Fruit fly (Drosophila melanogaster) whole organism, embryonic: Measurements from ENCODE around the gene Max.

Experiments
- Adf1 ChIP-seq: fragments of 200-800 bp; sonication (Bioruptor generic); IDR thresholded peaks from 2 replicates; pipeline ENCODE4 v1.3.6; 2022; ENCODE audit warnings: missing biosample characterization, missing genetic modification characterization
- Bdp1 ChIP-seq: fragments of 200-800 bp; sonication (Bioruptor generic); optimal IDR thresholded peaks from 3 replicates; lab custom pipeline; 2016; ENCODE audit warnings: missing biosample characterization, missing genetic modification characterization
- BtbVII ChIP-seq: fragments of 200-800 bp; sonication (Bioruptor generic); optimal IDR thresholded peaks from 3 replicates; lab custom pipeline; 2017; ENCODE audit warnings: missing biosample characterization, mild to moderate bottlenecking, missing genetic modification characterization
- CG10274 ChIP-seq: fragments of 200-800 bp; sonication (Bioruptor generic); optimal IDR thresholded peaks from 3 replicates; lab custom pipeline; 2017; ENCODE audit warnings: missing biosample characterization, mild to moderate bottlenecking, missing genetic modification characterization
- CG11696 ChIP-seq: fragments of 200-800 bp; sonication (Bioruptor generic); IDR thresholded peaks from 2 replicates; pipeline ENCODE4 v1.3.6; 2022; ENCODE audit warnings: missing biosample characterization, missing genetic modification characterization
- CG12155 ChIP-seq: fragments of 200-800 bp; sonication (Bioruptor generic); optimal IDR thresholded peaks from 3 replicates; lab custom pipeline; 2016; ENCODE audit warnings: missing biosample characterization, missing genetic modification characterization
- CG13624 ChIP-seq: fragments of 200-800 bp; sonication (Bioruptor generic); optimal IDR thresholded peaks from 2 replicates; lab custom pipeline; 2016; ENCODE audit warnings: missing biosample characterization, missing genetic modification characterization
- CG15601 ChIP-seq: fragments of 200-800 bp; sonication (Bioruptor generic); optimal IDR thresholded peaks from 3 replicates; lab custom pipeline; 2019; ENCODE audit warnings: missing biosample characterization, mild to moderate bottlenecking, missing genetic modification characterization, moderate library complexity
- CG15696 ChIP-seq: fragments of 200-800 bp; sonication (Bioruptor generic); optimal IDR thresholded peaks from 2 replicates; lab custom pipeline; 2019; ENCODE audit warnings: missing biosample characterization, mild to moderate bottlenecking, missing genetic modification characterization, moderate library complexity
- CG16779 ChIP-seq: fragments of 200-800 bp; sonication (Bioruptor generic); IDR thresholded peaks from 2 replicates; pipeline ENCODE4 v1.3.6; 2022; ENCODE audit warnings: missing biosample characterization, missing genetic modification characterization
- CG16863 ChIP-seq: fragments of 200-800 bp; sonication (Bioruptor generic); optimal IDR thresholded peaks from 3 replicates; lab custom pipeline; 2016; ENCODE audit warnings: missing biosample characterization, missing genetic modification characterization
- CG30403 ChIP-seq: fragments of 200-800 bp; sonication (Bioruptor generic); optimal IDR thresholded peaks from 3 replicates; lab custom pipeline; 2016; ENCODE audit warnings: missing biosample characterization, missing genetic modification characterization
- CG3065 ChIP-seq: fragments of 200-800 bp; sonication (Bioruptor generic); optimal IDR thresholded peaks from 2 replicates; lab custom pipeline; 2016; ENCODE audit warnings: missing biosample characterization, missing genetic modification characterization
- CG43689 ChIP-seq: fragments of 200-800 bp; sonication (Bioruptor generic); IDR thresholded peaks from 2 replicates; pipeline ENCODE4 v1.3.6; 2022; ENCODE audit warnings: missing biosample characterization, missing genetic modification characterization
- CG4424 ChIP-seq: fragments of 200-800 bp; sonication (Bioruptor generic); optimal IDR thresholded peaks from 3 replicates; lab custom pipeline; 2016; ENCODE audit warnings: missing biosample characterization, missing genetic modification characterization
- CG4730 ChIP-seq: fragments of 200-800 bp; sonication (Bioruptor generic); IDR thresholded peaks from 2 replicates; pipeline ENCODE4 v1.3.6; 2022; ENCODE audit warnings: missing biosample characterization, missing genetic modification characterization
- CG5180 ChIP-seq: fragments of 200-800 bp; sonication (Bioruptor generic); optimal IDR thresholded peaks from 3 replicates; lab custom pipeline; 2017; ENCODE audit warnings: missing biosample characterization, missing genetic modification characterization, mild to moderate bottlenecking, moderate library complexity, missing genetic modification reagents
- CG6791 ChIP-seq: fragments of 200-800 bp; sonication (Bioruptor generic); IDR thresholded peaks from 3 replicates; pipeline ENCODE4 v1.3.6; 2022; ENCODE audit warnings: missing biosample characterization, missing genetic modification characterization; ENCODE audit not compliant: partially characterized antibody
- CG9215 ChIP-seq: fragments of 200-800 bp; sonication (Bioruptor generic); IDR thresholded peaks from 2 replicates; pipeline ENCODE4 v1.3.6; 2022; ENCODE audit warnings: missing biosample characterization, missing genetic modification characterization
- CG9932 ChIP-seq: fragments of 200-800 bp; sonication (Bioruptor generic); IDR thresholded peaks from 2 replicates; pipeline ENCODE4 v1.3.6; 2022; ENCODE audit warnings: missing biosample characterization, missing genetic modification characterization
- CHES-1-like ChIP-seq: fragments of 200-800 bp; sonication (Bioruptor generic); optimal IDR thresholded peaks from 2 replicates; lab custom pipeline; 2016; ENCODE audit warnings: missing biosample characterization, missing genetic modification characterization
- Dad ChIP-seq: fragments of 200-800 bp; sonication (Bioruptor generic); optimal IDR thresholded peaks from 3 replicates; lab custom pipeline; 2016; ENCODE audit warnings: missing biosample characterization, missing genetic modification characterization
- Ets65A ChIP-seq: fragments of 200-800 bp; sonication (Bioruptor generic); peaks from one replicate; lab custom pipeline; 2016; ENCODE audit warnings: missing biosample characterization, missing genetic modification characterization
- Hr51 ChIP-seq, 2 experiments: fragments of 200-800 bp; sonication (Bioruptor generic); optimal IDR thresholded peaks; 2 replicates in 1 of 2; 3 replicates in 1 of 2; lab custom pipeline; 2016 to 2018; ENCODE audit warnings: missing biosample characterization in 2 of 2, missing genetic modification characterization in 2 of 2, mild to moderate bottlenecking in 1 of 2, moderate library complexity in 1 of 2
- Mes4 ChIP-seq: fragments of 200-800 bp; sonication (Bioruptor generic); optimal IDR thresholded peaks from 2 replicates; lab custom pipeline; 2016; ENCODE audit warnings: missing biosample characterization, missing genetic modification characterization
- Nf-YA ChIP-seq: fragments of 200-800 bp; sonication (Bioruptor generic); IDR thresholded peaks from 2 replicates; pipeline ENCODE4 v1.3.6; 2022; ENCODE audit warnings: missing biosample characterization, missing genetic modification characterization
- Nf-YB ChIP-seq: fragments of 200-800 bp; sonication (Bioruptor generic); optimal IDR thresholded peaks from 3 replicates; lab custom pipeline; 2019; ENCODE audit warnings: missing biosample characterization, mild to moderate bottlenecking, missing genetic modification characterization, moderate library complexity
- Scr ChIP-seq: fragments of 200-800 bp; sonication (Bioruptor generic); IDR thresholded peaks from 2 replicates; pipeline ENCODE4 v1.3.6; 2022; ENCODE audit warnings: missing biosample characterization, missing genetic modification characterization; ENCODE audit not compliant: partially characterized antibody
- Trl ChIP-seq, 3 experiments: fragments of >200 bp in 2 of 3; fragments of 200-800 bp in 1 of 3; sonication (Bioruptor generic) in 1 of 3; optimal IDR thresholded peaks; 2 replicates in 1 of 3; 3 replicates in 2 of 3; lab custom pipeline; 2016 to 2017; ENCODE audit warnings: missing biosample characterization in 1 of 3, missing genetic modification characterization in 1 of 3
- ap ChIP-seq: fragments of 200-800 bp; sonication (Bioruptor generic); IDR thresholded peaks from 2 replicates; pipeline ENCODE4 v1.3.6; 2022; ENCODE audit warnings: missing biosample characterization, missing genetic modification characterization
- bsh ChIP-seq, 2 experiments: fragments of 200-800 bp; sonication (Bioruptor generic); optimal IDR thresholded peaks; 2 replicates each; lab custom pipeline; 2017 to 2018; ENCODE audit warnings: mild to moderate bottlenecking in 2 of 2, missing biosample characterization in 2 of 2, missing genetic modification characterization in 2 of 2, moderate library complexity in 1 of 2
- cato ChIP-seq: fragments of 200-800 bp; sonication (Bioruptor generic); optimal IDR thresholded peaks from 2 replicates; lab custom pipeline; 2016; ENCODE audit warnings: missing biosample characterization, missing genetic modification characterization, borderline replicate concordance
- chinmo ChIP-seq: fragments of 200-800 bp; sonication (Bioruptor generic); IDR thresholded peaks from 4 replicates; pipeline ENCODE4 v1.3.6; 2022; ENCODE audit warnings: missing biosample characterization, missing genetic modification characterization; ENCODE audit not compliant: partially characterized antibody
- da ChIP-seq: fragments of 200-800 bp; sonication (Bioruptor generic); optimal IDR thresholded peaks from 2 replicates; lab custom pipeline; 2016; ENCODE audit warnings: missing biosample characterization, missing genetic modification characterization
- danr ChIP-seq: fragments of 200-800 bp; sonication (Bioruptor generic); IDR thresholded peaks from 2 replicates; pipeline ENCODE4 v1.3.6; 2022; ENCODE audit warnings: missing biosample characterization, missing genetic modification characterization
- dysf ChIP-seq: fragments of 200-800 bp; sonication (Bioruptor generic); IDR thresholded peaks from 3 replicates; pipeline ENCODE4 v1.3.6; 2022; ENCODE audit warnings: missing biosample characterization, missing genetic modification characterization
- fd64A ChIP-seq: fragments of 200-800 bp; sonication (Bioruptor generic); optimal IDR thresholded peaks from 3 replicates; lab custom pipeline; 2018; ENCODE audit warnings: missing biosample characterization, mild to moderate bottlenecking, missing genetic modification characterization
- gcm ChIP-seq: fragments of 200-800 bp; sonication (Bioruptor generic); optimal IDR thresholded peaks from 2 replicates; lab custom pipeline; 2019; ENCODE audit warnings: missing biosample characterization, mild to moderate bottlenecking, missing genetic modification characterization, moderate library complexity
- hbn ChIP-seq: fragments of 200-800 bp; sonication (Bioruptor generic); IDR thresholded peaks from 2 replicates; pipeline ENCODE4 v1.3.6; 2022; ENCODE audit warnings: missing biosample characterization, missing genetic modification characterization; ENCODE audit not compliant: partially characterized antibody
- kah ChIP-seq: fragments of 200-800 bp; sonication (Bioruptor generic); optimal IDR thresholded peaks from 2 replicates; lab custom pipeline; 2018; ENCODE audit warnings: missing biosample characterization, mild to moderate bottlenecking, missing genetic modification characterization
- lab ChIP-seq: fragments of 200-800 bp; sonication (Bioruptor generic); optimal IDR thresholded peaks from 3 replicates; lab custom pipeline; 2017; ENCODE audit warnings: missing biosample characterization, missing genetic modification characterization, mild to moderate bottlenecking, moderate library complexity, missing genetic modification reagents
- oc ChIP-seq: fragments of 200-800 bp; sonication (Bioruptor generic); optimal IDR thresholded peaks from 2 replicates; lab custom pipeline; 2018; ENCODE audit warnings: missing biosample characterization, mild to moderate bottlenecking, missing genetic modification characterization, moderate library complexity
- pzg ChIP-seq: fragments of 200-800 bp; sonication (Bioruptor generic); optimal IDR thresholded peaks from 3 replicates; lab custom pipeline; 2018; ENCODE audit warnings: missing biosample characterization, mild to moderate bottlenecking, missing genetic modification characterization, moderate library complexity
- sens-2 ChIP-seq: fragments of 200-800 bp; sonication (Bioruptor generic); IDR thresholded peaks from 2 replicates; pipeline ENCODE4 v1.3.6; 2022; ENCODE audit warnings: missing biosample characterization, missing genetic modification characterization
- shn ChIP-seq: fragments of 200-800 bp; sonication (Bioruptor generic); optimal IDR thresholded peaks from 3 replicates; lab custom pipeline; 2016; ENCODE audit warnings: missing biosample characterization, missing genetic modification characterization
- sug ChIP-seq: fragments of 200-800 bp; optimal IDR thresholded peaks from 2 replicates; lab custom pipeline; 2019; ENCODE audit warnings: missing biosample characterization, mild to moderate bottlenecking, missing genetic modification characterization, moderate library complexity
- twi ChIP-seq: fragments of 200-800 bp; optimal IDR thresholded peaks from 2 replicates; lab custom pipeline; 2019; ENCODE audit warnings: missing biosample characterization, mild to moderate bottlenecking, missing genetic modification characterization, moderate library complexity
- unc-4 ChIP-seq: fragments of 200-800 bp; sonication (Bioruptor generic); IDR thresholded peaks from 2 replicates; pipeline ENCODE4 v1.3.6; 2022; ENCODE audit warnings: missing biosample characterization, missing genetic modification characterization; ENCODE audit not compliant: partially characterized antibody
- unpg ChIP-seq: fragments of 200-800 bp; sonication (Bioruptor generic); optimal IDR thresholded peaks from 3 replicates; lab custom pipeline; 2018; ENCODE audit warnings: missing biosample characterization, mild to moderate bottlenecking, missing genetic modification characterization, moderate library complexity

The Max gene

dm6 chr3L:19264141-19264487, at the start of gene Max (continued):
- TF ChIP-seq CG43689 (GFP tag; lab: Robert Waterston, UW) = no peak
- TF ChIP-seq CG11696 = peak; percentile 65
- TF ChIP-seq Bdp1 = peak; percentile 24
- TF ChIP-seq gcm (GFP tag; lab: Kevin White, UChicago) = peak; percentile 66
- TF ChIP-seq CG16863 (GFP tag; lab: Kevin White, UChicago) = no peak
- TF ChIP-seq CG30403 (GFP tag; lab: Kevin White, UChicago) = peak; percentile 66
- peak; percentile 86 for TF ChIP-seq lab (GFP tag; lab: Kevin White, UChicago)
- TF ChIP-seq da = no peak
- TF ChIP-seq Hr51 (GFP tag; optimal IDR thresholded peaks at IDR 0.05; lab: Kevin White, UChicago) = peak in 1 of 2 experiments; percentile 82
- peak in 1 of 2 experiments; percentile 73 for TF ChIP-seq bsh (GFP tag; optimal IDR thresholded peaks at IDR 0.05; lab: Kevin White, UChicago)
- TF ChIP-seq CG15601 (tag; lab: Kevin White, UChicago) = peak; percentile 72
- TF ChIP-seq CG10274 (GFP tag; lab: Kevin White, UChicago) = no peak
- TF ChIP-seq CG9932 (GFP tag; lab: Robert Waterston, UW) = peak; percentile 81
- TF ChIP-seq CG3065 = no peak
- peak; percentile 8 for TF ChIP-seq cato (GFP tag; lab: Kevin White, UChicago)
- TF ChIP-seq sens-2 = 0 out of 2 replicates have a peak, but pooled peaks have one; percentile 20
- peak; percentile 44; the same call in 1 of the 2 replicates for TF ChIP-seq Adf1 (GFP tag; lab: Robert Waterston, UW)
- TF ChIP-seq Scr (GFP tag; lab: Robert Waterston, UW) = 0 out of 2 replicates have a peak, but pooled peaks have one; percentile 9
- TF ChIP-seq Mes4 (GFP tag; lab: Kevin White, UChicago) = no peak
- no peak for TF ChIP-seq CHES-1-like (GFP tag; lab: Kevin White, UChicago)
- TF ChIP-seq CG15696 = peak; percentile 57
- TF ChIP-seq Dad (GFP tag; lab: Kevin White, UChicago) = no peak
- TF ChIP-seq unpg (GFP tag; lab: Kevin White, UChicago) = peak; percentile 83
- peak; percentile 17 for TF ChIP-seq oc

- TF ChIP-seq dysf (GFP tag; lab: Robert Waterston, UW) (no peak), CG16779 (GFP tag; lab: Robert Waterston, UW) (no peak), CG9215 (GFP tag; lab: Robert Waterston, UW) (no peak), chinmo (GFP tag; lab: Robert Waterston, UW) (peak; percentile 92), Nf-YB (GFP tag; lab: Kevin White, UChicago) (no peak), danr (GFP tag; lab: Robert Waterston, UW) (no peak), Trl (optimal IDR thresholded peaks at IDR 0.05; lab: Kevin White, UChicago) (peak; percentile 77), Trl (GFP tag; optimal IDR thresholded peaks at IDR 0.05; lab: Kevin White, UChicago) (no peak), Scr (GFP tag; lab: Robert Waterston, UW) (no peak), sug (no peak), CG5180 (GFP tag; lab: Kevin White, UChicago) (no peak), Ets65A (GFP tag; lab: Kevin White, UChicago) (no peak), unc-4 (GFP tag; lab: Robert Waterston, UW) (no peak), CG4424 (GFP tag; lab: Kevin White, UChicago) (no peak), Nf-YA (GFP tag; lab: Robert Waterston, UW) (peak; percentile 6; the same call in 1 of the 2 replicates), hbn (GFP tag; lab: Robert Waterston, UW) (no peak), kah (GFP tag; lab: Kevin White, UChicago) (no peak), ap (GFP tag; lab: Robert Waterston, UW) (no peak), fd64A (GFP tag; lab: Kevin White, UChicago) (no peak), BtbVII (GFP tag; lab: Kevin White, UChicago) (no peak), CG4730 (GFP tag; lab: Robert Waterston, UW) (no peak), CG6791 (GFP tag; lab: Robert Waterston, UW) (no peak), CG12155 (GFP tag; lab: Kevin White, UChicago) (no peak), CG13624 (no peak), shn (GFP tag; lab: Kevin White, UChicago) (no peak), twi (no peak), pzg (GFP tag; lab: Kevin White, UChicago) (peak; percentile 65)
Measured at dm6 chr3L:19294613-19295299, 30.8 kb upstream of the Max start.
